Worm (Caenorhabditis elegans) whole organism, L1 larva: ENCODE measurements around the gene C04A11.5.

Experiments used
- C34B4.2 ChIP-seq: sonication (generic microtip); optimal IDR thresholded peaks from 2 replicates; lab custom pipeline; 2017; ENCODE audit warnings: mild to moderate bottlenecking, missing genetic modification characterization, missing compliant biosample characterization
- ama-1 ChIP-seq: fragments of 150-350 bp; optimal IDR thresholded peaks from 2 replicates; lab custom pipeline; 2014
- egl-27 ChIP-seq, 2 experiments: fragments of 150-350 bp in 1 of 2; sonication (generic microtip); optimal IDR thresholded peaks; 3 replicates each; lab custom pipeline; 2017 to 2018; ENCODE audit warnings: missing biosample characterization in 2 of 2, missing genetic modification characterization in 2 of 2, missing genetic modification reagents in 2 of 2
- fos-1 ChIP-seq: fragments of 150-350 bp; optimal IDR thresholded peaks from 2 replicates; lab custom pipeline; 2014; ENCODE audit warnings: missing biosample characterization, missing genetic modification characterization
- lir-3 ChIP-seq: sonication (generic microtip); optimal IDR thresholded peaks from 2 replicates; lab custom pipeline; 2016; ENCODE audit warnings: mild to moderate bottlenecking, missing genetic modification characterization, moderate library complexity, missing compliant biosample characterization; ENCODE audit not compliant: poor library complexity
- lsy-2 ChIP-seq, 2 experiments: fragments of 150-350 bp; optimal IDR thresholded peaks; 2 replicates each; lab custom pipeline; 2014; ENCODE audit warnings: missing biosample characterization in 2 of 2, missing genetic modification characterization in 2 of 2
- nhr-237 ChIP-seq: fragments of 150-350 bp; optimal IDR thresholded peaks from 2 replicates; lab custom pipeline; 2014; ENCODE audit warnings: missing biosample characterization, missing genetic modification characterization
- nhr-76 ChIP-seq: sonication (generic microtip); optimal IDR thresholded peaks from 2 replicates; lab custom pipeline; 2017; ENCODE audit warnings: missing biosample characterization, missing genetic modification characterization
- pqm-1 ChIP-seq: sonication (generic microtip); optimal IDR thresholded peaks from 3 replicates; lab custom pipeline; 2017; ENCODE audit warnings: missing biosample characterization, missing genetic modification characterization
- ztf-11 ChIP-seq, 2 experiments: sonication (generic microtip); optimal IDR thresholded peaks; 2 replicates each; lab custom pipeline; 2016 to 2017; ENCODE audit warnings: missing genetic modification characterization in 2 of 2, missing biosample characterization in 1 of 2, missing compliant biosample characterization in 1 of 2

- TF ChIP-seq nhr-76 (tag; lab: Kevin White, UChicago), result no peak
- TF ChIP-seq ama-1 (lab: Kevin White, UChicago), result no peak
- no peak for TF ChIP-seq ztf-11 (tag; optimal IDR thresholded peaks at IDR 0.05; lab: Kevin White, UChicago)
- TF ChIP-seq fos-1, result no peak
- TF ChIP-seq nhr-237 (tag; lab: Kevin White, UChicago), result no peak
- TF ChIP-seq C34B4.2 (tag; lab: Kevin White, UChicago), result no peak
- TF ChIP-seq pqm-1 (tag; lab: Kevin White, UChicago), result no peak
- TF ChIP-seq lsy-2 (tag; optimal IDR thresholded peaks at IDR 0.05; lab: Kevin White, UChicago), result no peak
- TF ChIP-seq egl-27 (tag; optimal IDR thresholded peaks at IDR 0.05; lab: Kevin White, UChicago), result no peak
- TF ChIP-seq lir-3 (tag; lab: Kevin White, UChicago), result no peak
Observed at ce11 chrX:13711909-13712308, 47.5 kb downstream of the C04A11.5 start, which contains the start of gene K02D3.2.
